Fruit fly (Drosophila melanogaster) whole organism, embryonic: ENCODE measurements around the gene Tnks.
A peak's percentile ranks its signal among the peaks of the same experiment; 100 is the strongest.

ENCODE experiments used
- BtbVII ChIP-seq: fragments of 200-800 bp; sonication (Bioruptor generic); optimal IDR thresholded peaks from 3 replicates; lab custom pipeline; 2017; ENCODE audit warnings: missing biosample characterization, mild to moderate bottlenecking, missing genetic modification characterization
- CG10209 ChIP-seq: fragments of 200-800 bp; sonication (Bioruptor generic); optimal IDR thresholded peaks from 3 replicates; lab custom pipeline; 2017; ENCODE audit warnings: missing biosample characterization, mild to moderate bottlenecking, missing genetic modification characterization, missing genetic modification reagents
- CG12155 ChIP-seq: fragments of 200-800 bp; sonication (Bioruptor generic); optimal IDR thresholded peaks from 3 replicates; lab custom pipeline; 2016; ENCODE audit warnings: missing biosample characterization, missing genetic modification characterization
- CG15073 ChIP-seq: fragments of 200-800 bp; sonication (Bioruptor generic); optimal IDR thresholded peaks from 2 replicates; lab custom pipeline; 2016; ENCODE audit warnings: missing biosample characterization, missing genetic modification characterization
- CG15514 ChIP-seq: fragments of 200-800 bp; sonication (Bioruptor generic); optimal IDR thresholded peaks from 3 replicates; lab custom pipeline; 2017; ENCODE audit warnings: missing biosample characterization, missing genetic modification characterization, mild to moderate bottlenecking, moderate library complexity, missing genetic modification reagents
- CG1647 ChIP-seq: fragments of 200-800 bp; sonication (Bioruptor generic); optimal IDR thresholded peaks from 3 replicates; lab custom pipeline; 2016; ENCODE audit warnings: missing biosample characterization, missing genetic modification characterization
- CG16813 ChIP-seq: fragments of 200-800 bp; sonication (Bioruptor generic); IDR thresholded peaks from 3 replicates; pipeline ENCODE4 v1.3.6; 2022; ENCODE audit warnings: missing biosample characterization, missing genetic modification characterization; ENCODE audit not compliant: partially characterized antibody
- CG17385 ChIP-seq: fragments of 200-800 bp; sonication (Bioruptor generic); optimal IDR thresholded peaks from 3 replicates; lab custom pipeline; 2018; ENCODE audit warnings: missing biosample characterization, mild to moderate bottlenecking, missing genetic modification characterization
- CG31388 ChIP-seq: fragments of 200-800 bp; sonication (Bioruptor generic); optimal IDR thresholded peaks from 2 replicates; lab custom pipeline; 2016; ENCODE audit warnings: missing biosample characterization, missing genetic modification characterization
- CG34422 ChIP-seq: fragments of 200-800 bp; sonication (Bioruptor generic); IDR thresholded peaks from 3 replicates; pipeline ENCODE4 v1.3.6; 2022; ENCODE audit warnings: missing biosample characterization, missing genetic modification characterization
- CG5953 ChIP-seq: fragments of 200-800 bp; sonication (Bioruptor generic); IDR thresholded peaks from 2 replicates; pipeline ENCODE4 v1.3.6; 2022; ENCODE audit warnings: missing biosample characterization, missing genetic modification characterization
- CG6765 ChIP-seq: fragments of 200-800 bp; sonication (Bioruptor generic); optimal IDR thresholded peaks from 3 replicates; lab custom pipeline; 2017; ENCODE audit warnings: missing biosample characterization, mild to moderate bottlenecking, missing genetic modification characterization
- CG6791 ChIP-seq: fragments of 200-800 bp; sonication (Bioruptor generic); IDR thresholded peaks from 3 replicates; pipeline ENCODE4 v1.3.6; 2022; ENCODE audit warnings: missing biosample characterization, missing genetic modification characterization; ENCODE audit not compliant: partially characterized antibody
- CG8290 ChIP-seq, 3 experiments: fragments of 200-800 bp; sonication (Bioruptor generic); optimal IDR thresholded peaks; 2 replicates each; lab custom pipeline; 2016 to 2019; ENCODE audit warnings: missing biosample characterization in 3 of 3, missing genetic modification characterization in 3 of 3, mild to moderate bottlenecking in 2 of 3, moderate library complexity in 1 of 3
- CG8388 ChIP-seq: fragments of 200-800 bp; sonication (Bioruptor generic); optimal IDR thresholded peaks from 2 replicates; lab custom pipeline; 2019; ENCODE audit warnings: missing biosample characterization, mild to moderate bottlenecking, missing genetic modification characterization, moderate library complexity
- CG9932 ChIP-seq: fragments of 200-800 bp; sonication (Bioruptor generic); IDR thresholded peaks from 2 replicates; pipeline ENCODE4 v1.3.6; 2022; ENCODE audit warnings: missing biosample characterization, missing genetic modification characterization
- Dek ChIP-seq: fragments of 200-800 bp; sonication (Bioruptor generic); optimal IDR thresholded peaks from 3 replicates; lab custom pipeline; 2019; ENCODE audit warnings: missing biosample characterization, mild to moderate bottlenecking, missing genetic modification characterization, moderate library complexity
- Dll ChIP-seq: fragments of 200-800 bp; sonication (Bioruptor generic); IDR thresholded peaks from 4 replicates; pipeline ENCODE4 v1.3.6; 2022; ENCODE audit warnings: missing biosample characterization, missing genetic modification characterization; ENCODE audit not compliant: partially characterized antibody
- H2.0 ChIP-seq: fragments of 200-800 bp; sonication (Bioruptor generic); IDR thresholded peaks from 2 replicates; pipeline ENCODE4 v1.3.6; 2022; ENCODE audit warnings: missing biosample characterization, missing genetic modification characterization
- Hand ChIP-seq: fragments of 200-800 bp; sonication (Bioruptor generic); optimal IDR thresholded peaks from 2 replicates; lab custom pipeline; 2017; ENCODE audit warnings: mild to moderate bottlenecking, missing biosample characterization, missing genetic modification reagents, missing genetic modification characterization
- Hmx ChIP-seq: fragments of 200-800 bp; sonication (Bioruptor generic); optimal IDR thresholded peaks from 2 replicates; lab custom pipeline; 2016; ENCODE audit warnings: missing biosample characterization, missing genetic modification characterization
- Hr78 ChIP-seq, 2 experiments: fragments of 200-800 bp in 1 of 2; fragments of >200 bp in 1 of 2; sonication (Bioruptor generic) in 1 of 2; optimal IDR thresholded peaks; 2 replicates each; lab custom pipeline; 2017 to 2019; ENCODE audit warnings: missing biosample characterization in 2 of 2, missing genetic modification characterization in 2 of 2, mild to moderate bottlenecking in 1 of 2, moderate library complexity in 1 of 2
- Max ChIP-seq: fragments of 200-800 bp; sonication (Bioruptor generic); optimal IDR thresholded peaks from 2 replicates; lab custom pipeline; 2016; ENCODE audit warnings: missing biosample characterization, mild to moderate bottlenecking, missing genetic modification characterization
- NFAT ChIP-seq: fragments of 200-800 bp; sonication (Bioruptor generic); IDR thresholded peaks from 2 replicates; pipeline ENCODE4 v1.3.6; 2022; ENCODE audit warnings: missing biosample characterization, missing genetic modification characterization
- Oli ChIP-seq: fragments of 200-800 bp; sonication (Bioruptor generic); optimal IDR thresholded peaks from 2 replicates; lab custom pipeline; 2018; ENCODE audit warnings: missing biosample characterization, mild to moderate bottlenecking, missing genetic modification characterization, moderate library complexity
- abd-A ChIP-seq: fragments of 200-800 bp; sonication (Bioruptor generic); optimal IDR thresholded peaks from 3 replicates; lab custom pipeline; 2019; ENCODE audit warnings: missing biosample characterization, mild to moderate bottlenecking, missing genetic modification characterization, moderate library complexity
- al ChIP-seq: fragments of 200-800 bp; sonication (Bioruptor generic); IDR thresholded peaks from 2 replicates; pipeline ENCODE4 v1.3.6; 2022; ENCODE audit warnings: missing biosample characterization, missing genetic modification characterization
- ap ChIP-seq: fragments of 200-800 bp; sonication (Bioruptor generic); IDR thresholded peaks from 2 replicates; pipeline ENCODE4 v1.3.6; 2022; ENCODE audit warnings: missing biosample characterization, missing genetic modification characterization
- ato ChIP-seq: fragments of 200-800 bp; sonication (Bioruptor generic); IDR thresholded peaks from 2 replicates; pipeline ENCODE4 v1.3.6; 2022; ENCODE audit warnings: missing biosample characterization, missing genetic modification characterization; ENCODE audit not compliant: partially characterized antibody
- bab2 ChIP-seq: fragments of 200-800 bp; sonication (Bioruptor generic); optimal IDR thresholded peaks from 2 replicates; lab custom pipeline; 2016; ENCODE audit warnings: missing biosample characterization, missing genetic modification characterization
- btn ChIP-seq: fragments of 200-800 bp; sonication (Bioruptor generic); optimal IDR thresholded peaks from 2 replicates; lab custom pipeline; 2016; ENCODE audit warnings: missing biosample characterization, missing genetic modification characterization
- chif ChIP-seq, 2 experiments: fragments of 200-800 bp; sonication (Bioruptor generic); optimal IDR thresholded peaks; 3 replicates each; lab custom pipeline; 2016; ENCODE audit warnings: missing biosample characterization in 2 of 2, missing genetic modification characterization in 2 of 2
- chinmo ChIP-seq: fragments of 200-800 bp; sonication (Bioruptor generic); IDR thresholded peaks from 4 replicates; pipeline ENCODE4 v1.3.6; 2022; ENCODE audit warnings: missing biosample characterization, missing genetic modification characterization; ENCODE audit not compliant: partially characterized antibody
- corto ChIP-seq: fragments of 200-800 bp; sonication (Bioruptor generic); optimal IDR thresholded peaks from 2 replicates; lab custom pipeline; 2016; ENCODE audit warnings: missing biosample characterization, mild to moderate bottlenecking, missing genetic modification characterization, moderate library complexity
- dmrt11E ChIP-seq: fragments of 200-800 bp; sonication (Bioruptor generic); optimal IDR thresholded peaks from 3 replicates; lab custom pipeline; 2018; ENCODE audit warnings: missing biosample characterization, mild to moderate bottlenecking, missing genetic modification characterization, moderate library complexity
- dpn ChIP-seq, 2 experiments: fragments of 200-800 bp; sonication (Bioruptor generic); optimal IDR thresholded peaks; 3 replicates each; lab custom pipeline; 2016; ENCODE audit warnings: missing biosample characterization in 2 of 2, missing genetic modification characterization in 2 of 2
- fd96Cb ChIP-seq: fragments of 200-800 bp; sonication (Bioruptor generic); optimal IDR thresholded peaks from 2 replicates; lab custom pipeline; 2018; ENCODE audit warnings: missing biosample characterization, mild to moderate bottlenecking, missing genetic modification characterization, moderate library complexity
- grau ChIP-seq: fragments of 200-800 bp; optimal IDR thresholded peaks from 3 replicates; lab custom pipeline; 2019; ENCODE audit warnings: missing biosample characterization, mild to moderate bottlenecking, missing genetic modification characterization, moderate library complexity
- inv ChIP-seq: fragments of 200-800 bp; sonication (Bioruptor generic); IDR thresholded peaks from 2 replicates; pipeline ENCODE4 v1.3.6; 2022; ENCODE audit warnings: missing biosample characterization, missing genetic modification characterization; ENCODE audit not compliant: partially characterized antibody
- luna ChIP-seq: fragments of 200-800 bp; sonication (Bioruptor generic); optimal IDR thresholded peaks from 2 replicates; lab custom pipeline; 2016; ENCODE audit warnings: missing biosample characterization, missing genetic modification characterization
- maf-S ChIP-seq: fragments of 200-800 bp; sonication (Bioruptor generic); optimal IDR thresholded peaks from 2 replicates; lab custom pipeline; 2016; ENCODE audit warnings: missing biosample characterization, missing genetic modification characterization
- mirr ChIP-seq: fragments of 200-800 bp; sonication (Bioruptor generic); optimal IDR thresholded peaks from 3 replicates; lab custom pipeline; 2018; ENCODE audit warnings: missing biosample characterization, mild to moderate bottlenecking, missing genetic modification characterization
- nerfin-2 ChIP-seq: fragments of 200-800 bp; sonication (Bioruptor generic); IDR thresholded peaks from 2 replicates; pipeline ENCODE4 v1.3.6; 2022; ENCODE audit warnings: missing biosample characterization, missing genetic modification characterization; ENCODE audit not compliant: partially characterized antibody
- pb ChIP-seq: fragments of 200-800 bp; sonication (Bioruptor generic); optimal IDR thresholded peaks from 3 replicates; lab custom pipeline; 2016; ENCODE audit warnings: missing biosample characterization, missing genetic modification characterization
- sens ChIP-seq: fragments of 200-800 bp; sonication (Bioruptor generic); peaks from one replicate; lab custom pipeline; 2016; ENCODE audit warnings: missing biosample characterization, missing genetic modification characterization
- sima ChIP-seq: fragments of 200-800 bp; sonication (Bioruptor generic); optimal IDR thresholded peaks from 2 replicates; lab custom pipeline; 2016; ENCODE audit warnings: missing biosample characterization, missing genetic modification characterization
- z ChIP-seq: fragments of 200-800 bp; sonication (Bioruptor generic); IDR thresholded peaks from 3 replicates; pipeline ENCODE4 v1.3.6; 2022; ENCODE audit warnings: missing biosample characterization, missing genetic modification characterization
- zfh2 ChIP-seq: fragments of 200-800 bp; sonication (Bioruptor generic); optimal IDR thresholded peaks from 2 replicates; lab custom pipeline; 2016; ENCODE audit warnings: missing biosample characterization, missing genetic modification characterization

Tnks gene

DNA sequence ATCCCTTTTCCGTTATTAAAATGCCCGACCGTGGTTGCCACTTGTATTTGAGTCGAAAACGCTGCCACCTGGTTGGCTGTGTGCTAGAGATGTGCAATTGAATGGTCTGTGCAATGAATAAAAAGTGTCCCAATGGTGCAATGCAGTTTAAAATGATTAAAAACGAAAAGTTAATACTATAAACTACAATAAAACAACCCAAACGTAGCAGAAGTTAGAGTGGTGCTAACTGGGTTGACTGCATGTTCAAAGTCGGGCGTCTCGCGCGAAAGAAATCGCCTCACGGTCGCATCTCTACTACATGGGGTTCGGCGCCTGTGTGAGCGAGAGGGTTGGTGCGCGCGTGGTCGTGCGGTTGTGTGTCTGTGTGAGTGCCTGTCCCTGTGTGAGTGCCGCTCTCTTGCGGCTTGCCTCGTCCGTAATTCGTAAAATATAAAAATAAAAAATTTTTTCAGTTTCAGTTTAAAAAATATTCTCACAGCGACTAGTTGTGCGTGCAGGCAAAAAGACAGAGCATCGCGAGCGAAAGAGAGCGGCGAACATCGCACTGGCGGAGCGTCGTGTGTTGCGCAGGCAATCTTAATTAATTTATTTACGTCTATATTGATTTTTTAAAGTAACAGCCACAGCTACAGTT, 14.1 kb downstream of the Tnks start (continued):
- TF ChIP-seq chinmo (GFP tag; lab: Robert Waterston, UW): peak; percentile 70; the same call in 1 of the 4 replicates
- peak; percentile 99 for TF ChIP-seq sens
- peak; percentile 86 for TF ChIP-seq CG31388 (GFP tag; lab: Kevin White, UChicago)
- TF ChIP-seq Hand: peak; percentile 85
- TF ChIP-seq sima: peak; percentile 63
- peak; percentile 89 for TF ChIP-seq dmrt11E (tag; lab: Kevin White, UChicago)
- peak; percentile 87 for TF ChIP-seq luna (GFP tag; lab: Kevin White, UChicago)
- peak; percentile 90 for TF ChIP-seq Max (GFP tag; lab: Kevin White, UChicago)
- TF ChIP-seq Dek (tag; lab: Kevin White, UChicago): peak; percentile 85
- peak; percentile 97 for TF ChIP-seq Dll (GFP tag; lab: Robert Waterston, UW)
- peak; percentile 67 for TF ChIP-seq nerfin-2 (GFP tag; lab: Robert Waterston, UW)
- TF ChIP-seq ato (GFP tag; lab: Robert Waterston, UW): 0 out of 2 replicates have a peak, but pooled peaks have one; percentile 35
- peak; percentile 81 for TF ChIP-seq CG6765 (GFP tag; lab: Kevin White, UChicago)
- TF ChIP-seq mirr (GFP tag; lab: Kevin White, UChicago): peak; percentile 92
- TF ChIP-seq inv: peak; percentile 91
- TF ChIP-seq NFAT: peak; percentile 81
- TF ChIP-seq CG34422: peak; percentile 91
- TF ChIP-seq H2.0: peak; percentile 91
- no peak for TF ChIP-seq corto (GFP tag; lab: Kevin White, UChicago)
- TF ChIP-seq CG12155 (GFP tag; lab: Kevin White, UChicago): peak; percentile 94
- TF ChIP-seq dpn (GFP tag; optimal IDR thresholded peaks at IDR 0.05; lab: Kevin White, UChicago): peak; percentile 96 to 97
- TF ChIP-seq abd-A (tag; lab: Kevin White, UChicago): peak; percentile 61
- TF ChIP-seq grau (tag; lab: Kevin White, UChicago): peak; percentile 90
- peak; percentile 82 for TF ChIP-seq fd96Cb (tag; lab: Kevin White, UChicago)
- TF ChIP-seq btn: peak; percentile 83
- TF ChIP-seq Hmx (GFP tag; lab: Kevin White, UChicago): peak; percentile 89
- TF ChIP-seq CG8388 (GFP tag; lab: Kevin White, UChicago): peak; percentile 83
- TF ChIP-seq CG5953 (GFP tag; lab: Robert Waterston, UW): peak; percentile 83
- TF ChIP-seq CG15073 (GFP tag; lab: Kevin White, UChicago): peak; percentile 43
- TF ChIP-seq CG15514 (GFP tag; lab: Kevin White, UChicago): peak; percentile 92
- TF ChIP-seq al (GFP tag; lab: Robert Waterston, UW): peak; percentile 91
- 0 out of 3 replicates have a peak, but pooled peaks have one; percentile 37 for TF ChIP-seq z (GFP tag; lab: Robert Waterston, UW)
- TF ChIP-seq chif (GFP tag; optimal IDR thresholded peaks at IDR 0.05; lab: Kevin White, UChicago): peak; percentile 94 to 96
- TF ChIP-seq bab2 (GFP tag; lab: Kevin White, UChicago): peak; percentile 97
- TF ChIP-seq CG1647: peak; percentile 91
- TF ChIP-seq pb (GFP tag; lab: Kevin White, UChicago): peak; percentile 90
- peak; percentile 98 for TF ChIP-seq zfh2
- TF ChIP-seq CG8290 (GFP tag; optimal IDR thresholded peaks at IDR 0.05; lab: Kevin White, UChicago): peak; percentile 95
- TF ChIP-seq CG8290 (tag; optimal IDR thresholded peaks at IDR 0.05; lab: Kevin White, UChicago): peak; percentile 44 to 95
- TF ChIP-seq CG10209 (GFP tag; lab: Kevin White, UChicago): peak; percentile 91
- TF ChIP-seq ap (GFP tag; lab: Robert Waterston, UW): peak; percentile 77
- TF ChIP-seq Hr78 (GFP tag; optimal IDR thresholded peaks at IDR 0.05; lab: Kevin White, UChicago): peak in 1 of 2 experiments; percentile 45
- TF ChIP-seq maf-S (GFP tag; lab: Kevin White, UChicago): peak; percentile 95
- peak; percentile 93 for TF ChIP-seq CG16813 (GFP tag; lab: Robert Waterston, UW)
- peak; percentile 81 for TF ChIP-seq BtbVII (GFP tag; lab: Kevin White, UChicago)
- peak; percentile 85 for TF ChIP-seq CG17385
- peak; percentile 87 for TF ChIP-seq Oli (tag; lab: Kevin White, UChicago)
- TF ChIP-seq CG9932 (GFP tag; lab: Robert Waterston, UW): peak; percentile 98
- peak; percentile 68; the same call in 1 of the 3 replicates for TF ChIP-seq CG6791 (GFP tag; lab: Robert Waterston, UW)
